Worm (Caenorhabditis elegans) whole organism, L2 larva: ENCODE measurements around the gene irld-45.

Experiments
- F13H6.1 ChIP-seq: sonication (generic microtip); optimal IDR thresholded peaks from 2 replicates; lab custom pipeline; 2016; ENCODE audit warnings: missing genetic modification characterization, missing compliant biosample characterization
- R02D3.7 ChIP-seq: fragments of 150-350 bp; optimal IDR thresholded peaks from 2 replicates; lab custom pipeline; 2014; ENCODE audit warnings: missing biosample characterization, missing genetic modification characterization
- Y55F3AM.14 ChIP-seq: fragments of 200-800 bp; sonication (Bioruptor generic); optimal IDR thresholded peaks from 2 replicates; lab custom pipeline; 2018; ENCODE audit warnings: mild to moderate bottlenecking, missing genetic modification characterization, missing compliant biosample characterization
- ZK546.5 ChIP-seq: sonication (generic microtip); optimal IDR thresholded peaks from 2 replicates; lab custom pipeline; 2017; ENCODE audit warnings: missing biosample characterization, missing genetic modification characterization
- alr-1 ChIP-seq: fragments of 150-350 bp; optimal IDR thresholded peaks from 2 replicates; lab custom pipeline; 2014; ENCODE audit warnings: missing biosample characterization, missing genetic modification characterization
- ama-1 ChIP-seq: fragments of 150-350 bp; optimal IDR thresholded peaks from 2 replicates; lab custom pipeline; 2018; ENCODE audit warnings: inconsistent platforms
- blmp-1 ChIP-seq: sonication (generic microtip); optimal IDR thresholded peaks from 2 replicates; lab custom pipeline; 2017; ENCODE audit warnings: missing genetic modification characterization, mild to moderate bottlenecking, missing compliant biosample characterization, antibody characterized with exemption, moderate library complexity; ENCODE audit not compliant: insufficient read depth
- ceh-16 ChIP-seq: fragments of 150-350 bp; optimal IDR thresholded peaks from 2 replicates; lab custom pipeline; 2014; ENCODE audit warnings: missing biosample characterization, missing genetic modification characterization
- elt-1 ChIP-seq: fragments of 150-350 bp; optimal IDR thresholded peaks from 2 replicates; lab custom pipeline; 2014; ENCODE audit warnings: missing biosample characterization, missing genetic modification characterization
- elt-3 ChIP-seq: sonication (generic microtip); optimal IDR thresholded peaks from 2 replicates; lab custom pipeline; 2017; ENCODE audit warnings: missing biosample characterization, missing genetic modification characterization
- gmeb-1 ChIP-seq: fragments of 150-350 bp; optimal IDR thresholded peaks from 2 replicates; lab custom pipeline; 2014; ENCODE audit warnings: missing biosample characterization, missing genetic modification characterization
- lin-11 ChIP-seq: fragments of 150-350 bp; sonication (generic microtip); optimal IDR thresholded peaks from 2 replicates; lab custom pipeline; 2014; ENCODE audit warnings: missing biosample characterization, missing genetic modification characterization, inconsistent platforms, mixed read lengths
- lin-13 ChIP-seq: fragments of 150-350 bp; optimal IDR thresholded peaks from 2 replicates; lab custom pipeline; 2014; ENCODE audit warnings: missing biosample characterization, missing genetic modification reagents, missing genetic modification characterization
- lin-39 ChIP-seq: fragments of 150-350 bp; optimal IDR thresholded peaks from 2 replicates; lab custom pipeline; 2014; ENCODE audit warnings: missing biosample characterization, missing genetic modification reagents, missing genetic modification characterization
- lsy-2 ChIP-seq, 2 experiments: fragments of 150-350 bp in 1 of 2; sonication (generic microtip) in 1 of 2; optimal IDR thresholded peaks; 2 replicates each; lab custom pipeline; 2014 to 2017; ENCODE audit warnings: missing biosample characterization in 2 of 2, missing genetic modification characterization in 2 of 2
- mab-5 ChIP-seq: fragments of 150-350 bp; optimal IDR thresholded peaks from 2 replicates; lab custom pipeline; 2014; ENCODE audit warnings: missing biosample characterization, missing genetic modification characterization
- mdl-1 ChIP-seq, 2 experiments: fragments of 150-350 bp in 1 of 2; sonication (generic microtip) in 1 of 2; optimal IDR thresholded peaks; 2 replicates each; lab custom pipeline; 2017; ENCODE audit warnings: missing biosample characterization in 2 of 2, missing genetic modification characterization in 2 of 2
- nhr-10 ChIP-seq: sonication (generic microtip); optimal IDR thresholded peaks from 2 replicates; lab custom pipeline; 2017; ENCODE audit warnings: missing biosample characterization, missing genetic modification characterization
- nhr-11 ChIP-seq: fragments of 150-350 bp; optimal IDR thresholded peaks from 2 replicates; lab custom pipeline; 2014; ENCODE audit warnings: missing biosample characterization, missing genetic modification characterization
- nhr-129 ChIP-seq: fragments of 150-350 bp; optimal IDR thresholded peaks from 2 replicates; lab custom pipeline; 2014; ENCODE audit warnings: missing biosample characterization, missing genetic modification characterization
- nhr-21 ChIP-seq: fragments of 150-350 bp; optimal IDR thresholded peaks from 2 replicates; lab custom pipeline; 2014; ENCODE audit warnings: missing biosample characterization, missing genetic modification characterization
- nhr-23 ChIP-seq: fragments of 150-350 bp; optimal IDR thresholded peaks from 2 replicates; lab custom pipeline; 2014; ENCODE audit warnings: missing biosample characterization, missing genetic modification reagents, missing genetic modification characterization
- nhr-237 ChIP-seq: fragments of 150-350 bp; optimal IDR thresholded peaks from 2 replicates; lab custom pipeline; 2014; ENCODE audit warnings: missing biosample characterization, missing genetic modification characterization
- nhr-6 ChIP-seq: fragments of 150-350 bp; optimal IDR thresholded peaks from 2 replicates; lab custom pipeline; 2014; ENCODE audit warnings: missing biosample characterization, missing genetic modification characterization
- nhr-77 ChIP-seq: fragments of 150-350 bp; optimal IDR thresholded peaks from 2 replicates; lab custom pipeline; 2014; ENCODE audit warnings: missing biosample characterization, missing genetic modification characterization
- peb-1 ChIP-seq: fragments of 150-350 bp; optimal IDR thresholded peaks from 2 replicates; lab custom pipeline; 2014; ENCODE audit warnings: missing biosample characterization, missing genetic modification characterization
- sem-4 ChIP-seq: fragments of 150-350 bp; optimal IDR thresholded peaks from 2 replicates; lab custom pipeline; 2014; ENCODE audit warnings: missing biosample characterization, missing genetic modification reagents, missing genetic modification characterization
- skn-1 ChIP-seq: sonication (generic microtip); optimal IDR thresholded peaks from 2 replicates; lab custom pipeline; 2017; ENCODE audit warnings: missing biosample characterization, missing genetic modification characterization
- sma-3 ChIP-seq: sonication (generic microtip); optimal IDR thresholded peaks from 2 replicates; lab custom pipeline; 2016; ENCODE audit warnings: missing genetic modification reagents, missing genetic modification characterization, missing compliant biosample characterization
- unc-39 ChIP-seq: fragments of 150-350 bp; optimal IDR thresholded peaks from 2 replicates; lab custom pipeline; 2014; ENCODE audit warnings: missing biosample characterization, missing genetic modification characterization
- unc-55 ChIP-seq: fragments of 150-350 bp; sonication (generic microtip); optimal IDR thresholded peaks from 3 replicates; lab custom pipeline; 2014; ENCODE audit warnings: missing biosample characterization, missing genetic modification reagents, missing genetic modification characterization
- unc-62 ChIP-seq: fragments of 150-350 bp; optimal IDR thresholded peaks from 2 replicates; lab custom pipeline; 2014; ENCODE audit warnings: missing biosample characterization, missing genetic modification reagents, missing genetic modification characterization
- zag-1 ChIP-seq: fragments of 150-350 bp; optimal IDR thresholded peaks from 2 replicates; lab custom pipeline; 2014; ENCODE audit warnings: missing biosample characterization, missing genetic modification characterization
- ztf-1 ChIP-seq: fragments of 200-800 bp; sonication (Bioruptor generic); conservative IDR thresholded peaks from 2 replicates; pipeline ENCODE4 v1.3.6; 2022; ENCODE audit warnings: missing genetic modification characterization, missing compliant biosample characterization
- ztf-11 ChIP-seq: sonication (generic microtip); optimal IDR thresholded peaks from 2 replicates; lab custom pipeline; 2017; ENCODE audit warnings: missing biosample characterization, missing genetic modification characterization

The irld-45 gene

DNA sequence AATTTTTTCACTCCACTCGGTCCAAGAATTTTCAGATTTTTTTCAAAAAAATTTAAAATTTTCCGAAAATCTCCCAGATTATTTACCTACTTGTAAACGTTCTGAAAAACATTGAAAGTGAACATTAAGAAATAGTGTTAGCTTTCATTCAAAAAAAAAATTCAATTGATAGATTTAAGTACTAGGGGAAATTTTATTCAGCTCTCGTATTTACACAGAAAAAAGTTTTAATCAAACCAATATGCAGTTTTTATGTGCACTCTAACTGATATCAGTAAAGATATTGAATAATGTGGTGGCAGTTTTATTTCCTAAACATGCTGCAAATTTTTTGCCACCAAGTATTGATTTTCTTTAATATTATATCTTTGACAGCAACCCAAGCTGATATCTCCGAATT is 20.1 kb downstream of the irld-45 start, which contains the start of gene irld-42:
TSS of gene irld-42 (plus strand) at position 301 of the 400 bp plus-strand sequence.
- no peak for TF ChIP-seq blmp-1
- TF ChIP-seq lin-39, result no peak
- no peak for TF ChIP-seq sma-3 (GFP tag; lab: Kevin White, UChicago)
- TF ChIP-seq ceh-16 (tag; lab: Kevin White, UChicago), result no peak
- no peak for TF ChIP-seq nhr-11 (tag; lab: Kevin White, UChicago)
- no peak for TF ChIP-seq nhr-237 (tag; lab: Kevin White, UChicago)
- TF ChIP-seq ztf-11 (tag; lab: Kevin White, UChicago), result no peak
- TF ChIP-seq elt-1 (tag; lab: Kevin White, UChicago), result no peak
- TF ChIP-seq F13H6.1 (tag; lab: Kevin White, UChicago), result no peak
- no peak for TF ChIP-seq gmeb-1 (tag; lab: Kevin White, UChicago)
- no peak for TF ChIP-seq lin-13 (GFP tag; lab: Kevin White, UChicago)
- no peak for TF ChIP-seq ZK546.5 (tag; lab: Kevin White, UChicago)
- no peak for TF ChIP-seq unc-39
- no peak for TF ChIP-seq peb-1
- no peak for TF ChIP-seq alr-1 (tag; lab: Kevin White, UChicago)

DNA sequence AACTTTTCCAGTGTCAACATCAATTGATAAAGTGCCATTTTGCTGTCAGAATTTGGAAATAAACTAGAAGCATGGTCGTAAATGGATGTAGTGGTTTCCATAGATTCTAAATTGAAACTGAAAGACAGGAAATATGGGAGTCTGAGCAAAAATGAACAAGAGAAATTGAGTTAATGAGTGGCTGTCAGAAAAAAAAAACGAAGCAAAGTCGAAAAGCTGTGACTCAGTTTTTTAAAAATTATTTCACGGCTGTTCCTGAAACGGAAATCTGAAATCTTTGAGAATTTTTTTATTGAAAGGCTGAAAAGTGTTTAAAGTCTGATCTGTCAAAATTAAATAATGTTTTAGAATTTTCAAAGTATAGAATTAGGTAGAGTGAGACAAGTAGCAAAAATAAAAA is 30.1 kb downstream of the irld-45 start, which contains the start of gene srw-98:
TSS of gene srw-98 (minus strand) at position 101 of the 400 bp plus-strand sequence.
- TF ChIP-seq nhr-23 (tag; lab: Kevin White, UChicago) (no peak), R02D3.7 (tag; lab: Kevin White, UChicago) (no peak), mdl-1 (tag; optimal IDR thresholded peaks at IDR 0.05; lab: Kevin White, UChicago) (no peak), gmeb-1 (tag; lab: Kevin White, UChicago) (no peak), nhr-129 (tag; lab: Kevin White, UChicago) (no peak), F13H6.1 (tag; lab: Kevin White, UChicago) (no peak), Y55F3AM.14 (no peak), ZK546.5 (tag; lab: Kevin White, UChicago) (no peak), lin-39 (no peak), skn-1 (tag; lab: Kevin White, UChicago) (no peak), lsy-2 (tag; optimal IDR thresholded peaks at IDR 0.05; lab: Kevin White, UChicago) (no peak), ama-1 (lab: Kevin White, UChicago) (no peak), nhr-237 (tag; lab: Kevin White, UChicago) (no peak), nhr-77 (tag; lab: Kevin White, UChicago) (no peak), unc-62 (no peak), elt-1 (tag; lab: Kevin White, UChicago) (no peak)

DNA sequence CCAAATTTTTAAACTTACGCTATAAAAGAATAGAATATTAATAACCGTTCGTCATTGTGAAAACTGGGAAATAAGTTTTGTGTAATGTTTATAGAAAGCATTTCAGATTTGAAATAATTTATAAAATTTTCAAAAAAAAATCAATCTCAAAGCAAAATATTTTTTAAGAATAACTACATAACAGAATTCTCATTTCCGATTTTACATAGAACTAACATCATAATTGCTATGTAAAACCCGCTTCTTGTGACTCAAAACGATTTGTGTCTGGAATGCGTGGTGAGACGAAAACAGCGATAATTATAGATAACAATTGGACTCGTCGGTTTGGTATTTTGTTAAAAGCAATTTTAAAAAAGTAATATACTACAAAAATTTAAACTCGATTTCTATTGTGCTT is 32.7 kb downstream of the irld-45 start, which contains the start of gene srw-91:
TSS of gene srw-91 (minus strand) at position 101 of the 400 bp plus-strand sequence.
- TF ChIP-seq sem-4 (no peak), unc-62 (no peak), ztf-1 (GFP tag; lab: Robert Waterston, UW) (no peak), Y55F3AM.14 (no peak), lsy-2 (tag; optimal IDR thresholded peaks at IDR 0.05; lab: Kevin White, UChicago) (no peak), peb-1 (no peak), R02D3.7 (tag; lab: Kevin White, UChicago) (no peak), nhr-23 (tag; lab: Kevin White, UChicago) (no peak), nhr-21 (tag; lab: Kevin White, UChicago) (no peak), alr-1 (tag; lab: Kevin White, UChicago) (no peak), blmp-1 (no peak), mab-5 (tag; lab: Kevin White, UChicago) (no peak), nhr-10 (no peak), unc-55 (GFP tag; lab: Kevin White, UChicago) (no peak), lin-11 (tag; lab: Kevin White, UChicago) (no peak), nhr-6 (no peak), nhr-11 (tag; lab: Kevin White, UChicago) (no peak), elt-3 (tag; lab: Kevin White, UChicago) (no peak), nhr-129 (tag; lab: Kevin White, UChicago) (no peak)

DNA sequence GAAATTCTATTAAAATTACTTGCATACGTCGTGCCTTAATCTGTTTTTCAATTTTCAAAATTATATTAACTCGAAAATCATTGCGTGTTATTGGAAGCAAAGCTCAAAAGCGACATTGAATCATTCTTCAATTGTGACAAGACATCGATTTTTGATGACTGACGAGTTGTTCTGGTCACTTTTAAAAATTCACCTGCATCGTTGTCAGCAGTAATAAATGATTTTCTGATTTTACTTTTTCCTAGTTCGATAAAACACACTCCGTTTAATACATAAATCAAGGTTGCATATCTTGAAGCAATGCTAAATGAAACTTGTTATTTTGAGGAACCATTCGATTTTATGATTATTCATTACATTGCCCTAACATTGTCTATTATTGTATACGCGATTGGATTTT is 34.2 kb downstream of the irld-45 start, which contains the start of gene srh-3:
TSS of gene srh-3 (plus strand) at position 301 of the 400 bp plus-strand sequence.
- TF ChIP-seq nhr-129 (tag; lab: Kevin White, UChicago) (no peak), Y55F3AM.14 (no peak), skn-1 (tag; lab: Kevin White, UChicago) (no peak), mdl-1 (tag; optimal IDR thresholded peaks at IDR 0.05; lab: Kevin White, UChicago) (no peak), zag-1 (tag; lab: Kevin White, UChicago) (no peak)
